Worm (Caenorhabditis elegans): ENCODE data around the gene srbc-25.

srbc-25 gene

DNA sequence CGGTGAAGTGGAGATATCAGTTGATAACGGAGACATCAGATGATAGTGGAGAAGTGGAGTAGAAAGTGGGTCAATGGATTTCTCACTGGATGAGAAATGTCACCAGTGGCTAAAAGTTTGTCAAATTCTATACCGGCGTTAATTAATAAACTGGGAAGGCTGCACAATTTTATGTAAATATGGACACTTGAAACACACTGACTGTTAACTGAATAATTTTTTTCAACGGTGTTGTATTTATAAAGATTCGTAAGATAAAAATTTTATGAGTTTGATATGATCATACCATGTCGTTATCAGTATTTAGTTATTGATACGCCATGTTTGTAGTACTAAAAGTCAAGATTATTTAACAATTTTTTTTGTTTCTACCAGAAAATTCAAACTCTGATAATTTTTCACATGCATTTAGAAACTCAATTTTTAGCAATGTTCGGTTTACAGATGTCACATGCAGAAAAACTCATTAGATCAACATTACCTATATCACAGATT, 14.4 kb upstream of the srbc-25 start, which contains the start of gene F40D4.12:
Gene F40D4.12 (plus strand): TSS at position 445 of the 495 bp plus-strand sequence.
- TF ChIP-seq nhr-28 (tag; optimal IDR thresholded peaks at IDR 0.05): no peak
- TF ChIP-seq elt-1 (tag; optimal IDR thresholded peaks at IDR 0.05; ENCODE audit: borderline replicate concordance, insufficient read depth): no peak
- no peak for TF ChIP-seq cnd-1 (tag; optimal IDR thresholded peaks at IDR 0.05)
- no peak for TF ChIP-seq ces-1 (GFP tag; optimal IDR thresholded peaks at IDR 0.05)
- no peak for TF ChIP-seq lin-32 (GFP tag; optimal IDR thresholded peaks at IDR 0.05)
- TF ChIP-seq lsy-2 (tag; optimal IDR thresholded peaks at IDR 0.05): no peak
- TF ChIP-seq drap-1 (GFP tag; optimal IDR thresholded peaks at IDR 0.05): no peak
- TF ChIP-seq mls-2 (tag; optimal IDR thresholded peaks at IDR 0.05): no peak
- TF ChIP-seq mab-5 (tag; optimal IDR thresholded peaks at IDR 0.05): no peak
- TF ChIP-seq unc-39 (tag; optimal IDR thresholded peaks at IDR 0.05): no peak
- TF ChIP-seq pha-4 (tag; optimal IDR thresholded peaks at IDR 0.05): no peak
- TF ChIP-seq nhr-237 (tag; optimal IDR thresholded peaks at IDR 0.05): no peak
- no peak for TF ChIP-seq sptf-1 (tag; optimal IDR thresholded peaks at IDR 0.05)
- TF ChIP-seq ztf-11 (tag; optimal IDR thresholded peaks at IDR 0.05): no peak
- TF ChIP-seq mep-1 (tag; optimal IDR thresholded peaks at IDR 0.05): no peak
- TF ChIP-seq M03D4.4 (tag; optimal IDR thresholded peaks at IDR 0.05): no peak
- no peak for TF ChIP-seq tbx-8 (GFP tag; optimal IDR thresholded peaks at IDR 0.05)
- TF ChIP-seq unc-120 (tag; optimal IDR thresholded peaks at IDR 0.05; ENCODE audit: poor library complexity, severe bottlenecking): no peak
- no peak for TF ChIP-seq flh-1 (GFP tag; optimal IDR thresholded peaks at IDR 0.05)

DNA sequence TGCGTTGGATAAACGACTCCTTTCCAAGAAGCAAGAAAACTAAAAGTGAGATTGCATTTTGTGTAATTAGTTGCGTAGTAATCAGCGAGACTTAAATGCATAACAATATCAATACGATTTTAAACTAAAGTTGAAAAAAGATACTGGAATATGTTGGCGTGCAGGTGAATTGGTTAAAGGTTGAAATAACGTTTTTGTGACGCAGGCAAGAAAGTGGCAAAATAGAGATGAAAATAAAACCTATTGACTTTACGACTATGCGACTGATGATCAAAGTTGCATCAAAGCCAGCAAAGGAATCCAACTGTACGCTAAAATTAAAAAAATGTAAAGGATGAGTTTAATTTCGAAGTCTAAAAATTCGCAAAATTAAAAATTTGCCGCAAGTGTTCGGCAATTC, 8.4 kb upstream of the srbc-25 start, which contains the start of gene srh-102:
Gene srh-102 (minus strand): TSS at position 101 of the 400 bp plus-strand sequence.
- TF ChIP-seq snpc-4 (tag; optimal IDR thresholded peaks at IDR 0.05) (no peak), ces-1 (GFP tag; optimal IDR thresholded peaks at IDR 0.05) (no peak), mls-2 (tag; optimal IDR thresholded peaks at IDR 0.05) (no peak), ceh-83 (GFP tag; optimal IDR thresholded peaks at IDR 0.05) (no peak), hlh-1 (tag; optimal IDR thresholded peaks at IDR 0.05) (no peak), nhr-76 (tag; optimal IDR thresholded peaks at IDR 0.05) (no peak), mab-5 (tag; optimal IDR thresholded peaks at IDR 0.05) (no peak), mep-1 (tag; optimal IDR thresholded peaks at IDR 0.05) (no peak), tbx-8 (GFP tag; optimal IDR thresholded peaks at IDR 0.05) (no peak), cnd-1 (tag; optimal IDR thresholded peaks at IDR 0.05) (no peak)

DNA sequence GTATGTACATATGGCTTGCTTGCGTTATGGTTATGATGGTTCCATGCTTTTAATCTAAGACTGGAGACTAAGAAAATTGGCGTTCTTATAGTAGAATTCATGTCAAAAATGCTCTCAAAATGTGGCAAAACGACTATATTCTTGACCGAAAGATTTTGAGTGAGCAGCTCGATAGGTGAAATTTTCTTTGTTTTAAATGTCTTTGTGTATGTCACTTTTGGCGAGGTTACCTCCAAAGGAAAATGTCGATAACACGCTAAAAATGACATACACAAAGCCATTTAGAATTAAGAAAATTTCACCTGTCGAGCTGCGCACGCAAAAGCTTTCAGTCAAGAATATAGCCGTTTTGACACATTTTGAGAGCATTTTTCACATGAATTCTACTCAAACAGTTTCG, 6.4 kb upstream of the srbc-25 start, which contains the start of gene srz-66:
Gene srz-66 (minus strand): TSS at position 101 of the 400 bp plus-strand sequence.
- no peak for TF ChIP-seq cnd-1 (tag; optimal IDR thresholded peaks at IDR 0.05)
- no peak for TF ChIP-seq nhr-2 (tag; optimal IDR thresholded peaks at IDR 0.05)
- TF ChIP-seq M03D4.4 (tag; optimal IDR thresholded peaks at IDR 0.05): no peak

DNA sequence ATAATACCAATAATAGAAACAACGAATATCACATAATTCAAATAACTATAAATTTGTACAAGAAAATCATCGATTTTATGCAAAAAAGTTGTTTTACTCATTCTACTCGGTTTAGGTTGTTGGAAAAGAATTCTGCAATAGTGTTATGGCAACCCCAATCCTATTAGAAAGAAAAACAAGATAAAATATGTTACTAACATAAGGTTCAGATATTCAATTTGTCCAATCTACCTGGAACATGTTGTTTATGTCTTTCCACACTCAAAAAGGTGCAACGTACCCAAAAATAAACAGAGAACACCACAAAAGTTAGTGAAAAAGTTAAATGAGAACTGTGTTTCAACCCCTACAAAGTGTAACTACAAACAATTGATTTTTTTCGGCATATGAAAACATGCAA, 3.0 kb upstream of the srbc-25 start, which contains the start of gene srw-51:
Gene srw-51 (minus strand): TSS at position 101 of the 400 bp plus-strand sequence.
- TF ChIP-seq hlh-1 (tag; optimal IDR thresholded peaks at IDR 0.05) (no peak), lin-13 (tag; optimal IDR thresholded peaks at IDR 0.05) (no peak), sptf-1 (tag; optimal IDR thresholded peaks at IDR 0.05) (no peak), nhr-2 (tag; optimal IDR thresholded peaks at IDR 0.05) (no peak), nhr-12 (tag; optimal IDR thresholded peaks at IDR 0.05) (no peak), M03D4.4 (tag; optimal IDR thresholded peaks at IDR 0.05) (no peak), ceh-39 (tag; optimal IDR thresholded peaks at IDR 0.05) (no peak), drap-1 (GFP tag; optimal IDR thresholded peaks at IDR 0.05) (no peak), bed-3 (GFP tag; optimal IDR thresholded peaks at IDR 0.05) (no peak), lsy-2 (tag; optimal IDR thresholded peaks at IDR 0.05) (no peak), ceh-83 (GFP tag; optimal IDR thresholded peaks at IDR 0.05) (no peak), elt-1 (tag; optimal IDR thresholded peaks at IDR 0.05; ENCODE audit: borderline replicate concordance, insufficient read depth) (no peak)

DNA sequence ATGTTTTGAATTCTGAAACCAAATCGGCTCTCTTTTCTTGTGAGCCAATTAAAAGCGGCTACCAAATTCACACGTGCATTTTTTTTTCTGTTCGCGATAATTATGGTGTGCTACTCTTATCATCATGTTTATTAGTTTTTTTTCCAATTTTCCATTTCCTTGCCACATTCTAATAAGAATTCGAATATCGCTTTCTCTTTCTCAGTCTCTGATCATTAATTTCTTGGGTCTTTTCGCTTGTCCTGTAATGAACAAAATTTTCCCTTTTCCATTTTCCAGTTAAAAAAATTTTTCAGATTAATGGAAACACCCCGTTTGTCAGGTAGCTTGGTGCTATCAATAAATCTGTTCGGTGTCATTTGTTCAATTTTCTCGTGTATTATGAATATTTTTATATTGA, 2.3 kb upstream of the srbc-25 start, which contains the start of gene srbc-26:
Gene srbc-26 (plus strand): TSS at position 301 of the 400 bp plus-strand sequence.
- no peak for TF ChIP-seq pha-4 (tag; optimal IDR thresholded peaks at IDR 0.05)
- TF ChIP-seq drap-1 (GFP tag; optimal IDR thresholded peaks at IDR 0.05): no peak
- no peak for TF ChIP-seq nhr-76 (tag; optimal IDR thresholded peaks at IDR 0.05)
- no peak for TF ChIP-seq M03D4.4 (tag; optimal IDR thresholded peaks at IDR 0.05)
- TF ChIP-seq mab-5 (tag; optimal IDR thresholded peaks at IDR 0.05): no peak
- no peak for TF ChIP-seq nhr-237 (tag; optimal IDR thresholded peaks at IDR 0.05)
- TF ChIP-seq elt-3 (tag; optimal IDR thresholded peaks at IDR 0.05): no peak

Measured in whole organism, mixed stage, embryonic.